Fruit fly (Drosophila melanogaster) whole organism, prepupa: ENCODE measurements around the gene CG42764.

Experiments
- CG10631 ChIP-seq: fragments of 200-800 bp; sonication (Bioruptor generic); optimal IDR thresholded peaks from 2 replicates; lab custom pipeline; 2016; ENCODE audit warnings: missing biosample characterization, missing genetic modification characterization
- CG10669 ChIP-seq: fragments of 200-800 bp; sonication (Bioruptor generic); optimal IDR thresholded peaks from 3 replicates; lab custom pipeline; 2018; ENCODE audit warnings: missing biosample characterization, mild to moderate bottlenecking, missing genetic modification characterization, moderate library complexity
- CG11294 ChIP-seq: fragments of 200-800 bp; sonication (Bioruptor generic); IDR thresholded peaks from 2 replicates; pipeline ENCODE4 v1.3.6; 2022; ENCODE audit warnings: missing biosample characterization, missing genetic modification characterization
- CG11762 ChIP-seq: fragments of 200-800 bp; sonication (Bioruptor generic); optimal IDR thresholded peaks from 3 replicates; lab custom pipeline; 2016; ENCODE audit warnings: missing biosample characterization, missing genetic modification characterization; ENCODE audit not compliant: insufficient read depth
- CG11902 ChIP-seq: fragments of 200-800 bp; sonication (Bioruptor generic); optimal IDR thresholded peaks from 3 replicates; lab custom pipeline; 2016; ENCODE audit warnings: missing biosample characterization, missing genetic modification characterization
- CG1621 ChIP-seq: fragments of 200-800 bp; sonication (Bioruptor generic); optimal IDR thresholded peaks from 3 replicates; lab custom pipeline; 2018; ENCODE audit warnings: missing biosample characterization, mild to moderate bottlenecking, missing genetic modification characterization
- CG16779 ChIP-seq: fragments of 200-800 bp; sonication (Bioruptor generic); optimal IDR thresholded peaks from 3 replicates; lab custom pipeline; 2017; ENCODE audit warnings: missing biosample characterization, mild to moderate bottlenecking, missing genetic modification characterization
- CG3032 ChIP-seq: fragments of 200-800 bp; optimal IDR thresholded peaks from 2 replicates; lab custom pipeline; 2019; ENCODE audit warnings: missing biosample characterization, mild to moderate bottlenecking, missing genetic modification characterization, moderate library complexity
- CG31627 ChIP-seq: fragments of 200-800 bp; sonication (Bioruptor generic); optimal IDR thresholded peaks from 3 replicates; lab custom pipeline; 2016; ENCODE audit warnings: missing biosample characterization, missing genetic modification characterization
- CG32006 ChIP-seq: fragments of 200-800 bp; sonication (Bioruptor generic); optimal IDR thresholded peaks from 3 replicates; lab custom pipeline; 2017; ENCODE audit warnings: missing biosample characterization, mild to moderate bottlenecking, missing genetic modification characterization
- CG34406 ChIP-seq: fragments of 200-800 bp; sonication (Bioruptor generic); optimal IDR thresholded peaks from 3 replicates; lab custom pipeline; 2016; ENCODE audit warnings: missing biosample characterization, missing genetic modification characterization
- CG6276 ChIP-seq: fragments of 200-800 bp; sonication (Bioruptor generic); optimal IDR thresholded peaks from 2 replicates; lab custom pipeline; 2017; ENCODE audit warnings: missing biosample characterization, mild to moderate bottlenecking, missing genetic modification characterization
- CG6792 ChIP-seq: fragments of 200-800 bp; sonication (Bioruptor generic); optimal IDR thresholded peaks from 3 replicates; lab custom pipeline; 2016; ENCODE audit warnings: missing biosample characterization, missing genetic modification characterization
- CG6808 ChIP-seq: fragments of 200-800 bp; sonication (Bioruptor generic); optimal IDR thresholded peaks from 3 replicates; lab custom pipeline; 2017; ENCODE audit warnings: missing biosample characterization, missing genetic modification characterization, mild to moderate bottlenecking, moderate library complexity, missing genetic modification reagents
- CG6854 ChIP-seq: fragments of 200-800 bp; sonication (Bioruptor generic); optimal IDR thresholded peaks from 2 replicates; lab custom pipeline; 2017; ENCODE audit warnings: missing biosample characterization, mild to moderate bottlenecking, missing genetic modification characterization
- CG7368 ChIP-seq: fragments of 200-800 bp; sonication (Bioruptor generic); optimal IDR thresholded peaks from 3 replicates; lab custom pipeline; 2016; ENCODE audit warnings: missing biosample characterization, missing genetic modification characterization
- CG8119 ChIP-seq: fragments of 200-800 bp; sonication (Bioruptor generic); IDR thresholded peaks from 3 replicates; pipeline ENCODE4 v1.3.6; 2022; ENCODE audit warnings: missing biosample characterization, missing genetic modification characterization
- CG8632 ChIP-seq: fragments of 200-800 bp; sonication (Bioruptor generic); optimal IDR thresholded peaks from 3 replicates; lab custom pipeline; 2016; ENCODE audit warnings: missing biosample characterization, missing genetic modification characterization
- CG9139 ChIP-seq: fragments of 200-800 bp; sonication (Bioruptor generic); optimal IDR thresholded peaks from 3 replicates; lab custom pipeline; 2017; ENCODE audit warnings: missing biosample characterization, mild to moderate bottlenecking, missing genetic modification characterization
- Eip75B ChIP-seq: fragments of 200-800 bp; sonication (Bioruptor generic); optimal IDR thresholded peaks from 3 replicates; lab custom pipeline; 2016; ENCODE audit warnings: missing biosample characterization, missing genetic modification characterization
- Eip78C ChIP-seq: fragments of 200-800 bp; sonication (Bioruptor generic); peaks from one replicate; lab custom pipeline; 2016; ENCODE audit warnings: missing biosample characterization, missing genetic modification characterization
- Eip93F ChIP-seq: fragments of 200-800 bp; sonication (Bioruptor generic); optimal IDR thresholded peaks from 2 replicates; lab custom pipeline; 2016; ENCODE audit warnings: missing biosample characterization, mild to moderate bottlenecking, missing genetic modification characterization
- Ets21C ChIP-seq: fragments of 200-800 bp; sonication (Bioruptor generic); optimal IDR thresholded peaks from 3 replicates; lab custom pipeline; 2016; ENCODE audit warnings: missing biosample characterization, missing genetic modification characterization
- Gug ChIP-seq: fragments of 200-800 bp; sonication (Bioruptor generic); IDR thresholded peaks from 2 replicates; pipeline ENCODE4 v1.3.6; 2022; ENCODE audit warnings: missing biosample characterization, missing genetic modification characterization
- Hr38 ChIP-seq: sonication (Bioruptor generic); optimal IDR thresholded peaks from 2 replicates; lab custom pipeline; 2016; ENCODE audit warnings: missing biosample characterization, missing genetic modification characterization
- Hr4 ChIP-seq: fragments of 200-800 bp; sonication (Bioruptor generic); optimal IDR thresholded peaks from 3 replicates; lab custom pipeline; 2016; ENCODE audit warnings: missing biosample characterization, missing genetic modification characterization
- Lpt ChIP-seq: fragments of 200-800 bp; sonication (Bioruptor generic); optimal IDR thresholded peaks from 3 replicates; lab custom pipeline; 2016; ENCODE audit warnings: missing biosample characterization, missing genetic modification characterization
- Smox ChIP-seq: fragments of 200-800 bp; sonication (Bioruptor generic); optimal IDR thresholded peaks from 3 replicates; lab custom pipeline; 2016; ENCODE audit warnings: missing biosample characterization, missing genetic modification characterization
- Sox102F ChIP-seq: fragments of 200-800 bp; sonication (Bioruptor generic); optimal IDR thresholded peaks from 2 replicates; lab custom pipeline; 2016; ENCODE audit warnings: missing biosample characterization, mild to moderate bottlenecking, missing genetic modification characterization
- achi ChIP-seq: fragments of 200-800 bp; sonication (Bioruptor generic); optimal IDR thresholded peaks from 3 replicates; lab custom pipeline; 2016; ENCODE audit warnings: missing biosample characterization, missing genetic modification characterization
- cyc ChIP-seq: fragments of 200-800 bp; sonication (Bioruptor generic); optimal IDR thresholded peaks from 3 replicates; lab custom pipeline; 2016; ENCODE audit warnings: missing biosample characterization, missing genetic modification characterization
- dsx ChIP-seq: fragments of 200-800 bp; optimal IDR thresholded peaks from 3 replicates; lab custom pipeline; 2019; ENCODE audit warnings: missing biosample characterization, mild to moderate bottlenecking, missing genetic modification characterization, moderate library complexity; ENCODE audit not compliant: poor library complexity, severe bottlenecking
- fd59A ChIP-seq: fragments of 200-800 bp; sonication (Bioruptor generic); optimal IDR thresholded peaks from 2 replicates; lab custom pipeline; 2017; ENCODE audit warnings: missing biosample characterization, mild to moderate bottlenecking, missing genetic modification characterization, missing genetic modification reagents
- fd85E ChIP-seq: fragments of 200-800 bp; sonication (Bioruptor generic); optimal IDR thresholded peaks from 3 replicates; lab custom pipeline; 2016; ENCODE audit warnings: missing biosample characterization, missing genetic modification characterization
- lz ChIP-seq: fragments of 200-800 bp; sonication (Bioruptor generic); optimal IDR thresholded peaks from 3 replicates; lab custom pipeline; 2016; ENCODE audit warnings: missing biosample characterization, missing genetic modification characterization
- net ChIP-seq: fragments of 200-800 bp; sonication (Bioruptor generic); optimal IDR thresholded peaks from 3 replicates; lab custom pipeline; 2016; ENCODE audit warnings: missing biosample characterization, missing genetic modification characterization
- pdm3 ChIP-seq: fragments of 200-800 bp; sonication (Bioruptor generic); optimal IDR thresholded peaks from 3 replicates; lab custom pipeline; 2016; ENCODE audit warnings: missing biosample characterization, missing genetic modification characterization
- salr ChIP-seq, 2 experiments: fragments of 200-800 bp; sonication (Bioruptor generic); optimal IDR thresholded peaks; 3 replicates each; lab custom pipeline; 2016 to 2018; ENCODE audit warnings: missing biosample characterization in 2 of 2, missing genetic modification characterization in 2 of 2, mild to moderate bottlenecking in 1 of 2
- spab ChIP-seq: fragments of 200-800 bp; sonication (Bioruptor generic); optimal IDR thresholded peaks from 2 replicates; lab custom pipeline; 2017; ENCODE audit warnings: missing biosample characterization, mild to moderate bottlenecking, missing genetic modification characterization, missing genetic modification reagents
- ss ChIP-seq, 2 experiments: fragments of 200-800 bp; sonication (Bioruptor generic); optimal IDR thresholded peaks; 2 replicates in 1 of 2; 3 replicates in 1 of 2; lab custom pipeline; 2017 to 2018; ENCODE audit warnings: mild to moderate bottlenecking in 2 of 2, missing biosample characterization in 2 of 2, missing genetic modification characterization in 2 of 2, moderate library complexity in 1 of 2
- svp ChIP-seq: fragments of 200-800 bp; sonication (Bioruptor generic); peaks from one replicate; lab custom pipeline; 2016; ENCODE audit warnings: missing biosample characterization, missing genetic modification characterization
- topi ChIP-seq: fragments of 200-800 bp; sonication (Bioruptor generic); optimal IDR thresholded peaks from 3 replicates; lab custom pipeline; 2016; ENCODE audit warnings: missing biosample characterization, missing genetic modification characterization
- vri ChIP-seq: fragments of 200-800 bp; sonication (Bioruptor generic); optimal IDR thresholded peaks from 3 replicates; lab custom pipeline; 2016; ENCODE audit warnings: missing biosample characterization, mild to moderate bottlenecking, missing genetic modification characterization

The CG42764 gene

dm6 chr3L:20474789-20475208 lies 9.0 kb upstream of the CG42764 start (continued):
- peak; percentile 60 for TF ChIP-seq spab (GFP tag; lab: Kevin White, UChicago)
- TF ChIP-seq CG6808 (GFP tag; lab: Kevin White, UChicago): peak; percentile 73
- TF ChIP-seq Eip75B (GFP tag; lab: Kevin White, UChicago): peak; percentile 80
- TF ChIP-seq Smox (GFP tag; lab: Kevin White, UChicago): peak; percentile 87
- TF ChIP-seq net (GFP tag; lab: Kevin White, UChicago): peak; percentile 92
- TF ChIP-seq topi (GFP tag; lab: Kevin White, UChicago): peak; percentile 82
- TF ChIP-seq Eip78C (GFP tag; lab: Kevin White, UChicago): peak; percentile 96
- peak; percentile 82 for TF ChIP-seq Eip93F (GFP tag; lab: Kevin White, UChicago)

dm6 chr3L:20474197-20474788 lies 8.5 kb upstream of the CG42764 start, which contains the start of gene isoQC:
TSS of gene isoQC (plus strand) at chr3L:20474466.
- TF ChIP-seq topi (GFP tag; lab: Kevin White, UChicago) (no peak), Hr38 (GFP tag; lab: Kevin White, UChicago) (no peak), CG1621 (tag; lab: Kevin White, UChicago) (no peak), vri (GFP tag; lab: Kevin White, UChicago) (peak; percentile 52), Sox102F (GFP tag; lab: Kevin White, UChicago) (no peak), cyc (GFP tag; lab: Kevin White, UChicago) (no peak)

dm6 chr3L:20473021-20473799 lies 7.4 kb upstream of the CG42764 start, which contains the start of the genes CG32428 and CG5969:
TSS of gene CG32428 (minus strand) at chr3L:20473723.
TSS of gene CG5969 (plus strand) at chr3L:20473783.
- peak; percentile 28 for TF ChIP-seq spab (GFP tag; lab: Kevin White, UChicago)
- TF ChIP-seq pdm3 (GFP tag; lab: Kevin White, UChicago): peak; percentile 62
- peak; percentile 64 for TF ChIP-seq dsx
- TF ChIP-seq fd59A: no peak
- peak; percentile 47 for TF ChIP-seq Sox102F (GFP tag; lab: Kevin White, UChicago)
- peak; percentile 61 for TF ChIP-seq CG7368
- peak; percentile 16 for TF ChIP-seq topi (GFP tag; lab: Kevin White, UChicago)
- peak; percentile 81 for TF ChIP-seq achi
- TF ChIP-seq CG6276: peak; percentile 56
- peak; percentile 75 for TF ChIP-seq CG8632 (GFP tag; lab: Kevin White, UChicago)
- peak; percentile 62 for TF ChIP-seq Hr4 (GFP tag; lab: Kevin White, UChicago)
- peak; percentile 71 for TF ChIP-seq Gug
- no peak for TF ChIP-seq Hr38 (GFP tag; lab: Kevin White, UChicago)
- peak; percentile 38 to 64 for TF ChIP-seq ss (GFP tag; optimal IDR thresholded peaks at IDR 0.05; lab: Kevin White, UChicago)
- peak; percentile 80 for TF ChIP-seq CG32006
- TF ChIP-seq CG6854 (GFP tag; lab: Kevin White, UChicago): no peak
- no peak for TF ChIP-seq CG9139 (GFP tag; lab: Kevin White, UChicago)
- peak; percentile 60 for TF ChIP-seq CG6792
- peak; percentile 64 for TF ChIP-seq Eip93F (GFP tag; lab: Kevin White, UChicago)
- TF ChIP-seq svp (GFP tag; lab: Kevin White, UChicago): peak; percentile 85
- peak; percentile 34 for TF ChIP-seq Ets21C (GFP tag; lab: Kevin White, UChicago)
- peak; percentile 47 for TF ChIP-seq CG31627 (GFP tag; lab: Kevin White, UChicago)
- peak; percentile 58 for TF ChIP-seq CG11902 (GFP tag; lab: Kevin White, UChicago)
- peak; percentile 71 for TF ChIP-seq CG10669 (GFP tag; lab: Kevin White, UChicago)
- peak; percentile 27 to 52 for TF ChIP-seq salr (GFP tag; optimal IDR thresholded peaks at IDR 0.05; lab: Kevin White, UChicago)
- peak; percentile 84 for TF ChIP-seq CG3032
- TF ChIP-seq CG11762: peak; percentile 41
- TF ChIP-seq CG10631 (GFP tag; lab: Kevin White, UChicago): peak; percentile 79
- TF ChIP-seq fd85E (GFP tag; lab: Kevin White, UChicago): peak; percentile 33
- peak; percentile 45 for TF ChIP-seq lz (GFP tag; lab: Kevin White, UChicago)
- peak; percentile 57 for TF ChIP-seq net (GFP tag; lab: Kevin White, UChicago)
- peak; percentile 53 for TF ChIP-seq CG11294 (GFP tag; lab: Robert Waterston, UW)
- TF ChIP-seq Lpt: no peak
- peak; percentile 65 for TF ChIP-seq vri (GFP tag; lab: Kevin White, UChicago)
- TF ChIP-seq CG34406 (GFP tag; lab: Kevin White, UChicago): peak; percentile 80
- TF ChIP-seq CG16779: peak; percentile 42
- no peak; the same call in 2 of the 3 replicates for TF ChIP-seq CG8119 (GFP tag; lab: Robert Waterston, UW)
